Worm (Caenorhabditis elegans): ENCODE results near the gene pqn-16.

ce11 chrV:9163897-9164296 is 10.0 kb upstream of the pqn-16 start:
- TF ChIP-seq nhr-237 (tag; optimal IDR thresholded peaks at IDR 0.05) (no peak), unc-62 (GFP tag; optimal IDR thresholded peaks at IDR 0.05) (no peak), bed-3 (GFP tag; optimal IDR thresholded peaks at IDR 0.05) (no peak)
